Fruit fly (Drosophila melanogaster): ENCODE data around the gene CG5984.

CG5984 gene

DNA sequence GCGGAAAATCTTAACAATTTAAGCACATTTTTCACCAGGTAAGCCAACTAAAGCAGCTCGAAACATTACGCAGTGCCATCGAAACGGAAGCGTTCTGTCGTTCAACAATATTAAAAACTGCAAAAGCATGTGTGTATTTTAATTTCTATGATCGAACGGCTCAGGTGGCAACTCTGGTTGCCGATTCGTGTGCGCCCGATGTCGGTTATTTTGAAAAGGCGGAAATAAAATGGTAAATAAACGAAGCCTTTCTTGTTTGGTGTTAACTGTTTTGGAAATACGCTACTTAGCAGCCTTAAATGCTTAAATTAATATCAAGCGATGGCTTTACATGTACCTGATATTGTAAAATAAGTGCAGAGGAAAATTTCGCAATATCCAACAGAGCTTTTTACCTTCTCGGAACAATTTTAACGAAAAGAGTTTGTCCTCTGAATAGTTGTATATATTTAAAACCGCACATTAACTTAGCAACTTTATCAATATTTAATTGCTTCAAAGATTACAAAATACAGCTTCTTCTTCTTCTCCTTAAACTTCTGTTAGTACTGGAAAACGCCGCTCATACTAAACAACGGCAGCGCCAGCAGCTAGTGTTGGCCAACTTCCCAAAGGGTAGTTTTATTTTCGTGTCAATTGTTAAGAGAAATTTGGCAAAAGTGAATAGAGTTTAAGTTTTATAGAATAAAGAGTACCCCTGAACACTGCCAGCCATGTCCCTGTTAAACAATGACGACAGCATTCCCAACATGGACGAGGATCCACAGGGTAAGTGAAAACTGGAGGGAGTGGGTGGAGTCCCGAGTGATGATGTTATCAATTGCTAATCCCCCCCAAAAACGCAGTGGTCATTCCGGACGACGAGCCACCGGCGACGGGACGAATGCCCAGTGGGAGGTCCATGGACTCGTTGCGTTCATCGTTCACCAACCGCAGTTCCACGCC is 25.6 kb upstream of the CG5984 start, which contains the start of gene CG5934 (continued):
- peak; percentile 34 for TF ChIP-seq CG18619 (GFP tag; optimal IDR thresholded peaks at IDR 0.05)
- TF ChIP-seq Mes4 (GFP tag; optimal IDR thresholded peaks at IDR 0.05), result no peak
- TF ChIP-seq CG14860 (GFP tag; IDR thresholded peaks at IDR 0.05; ENCODE audit: partially characterized antibody), result no peak
- no peak for TF ChIP-seq CG12744 (GFP tag; optimal IDR thresholded peaks at IDR 0.05)
- peak; percentile 17 for TF ChIP-seq gro (GFP tag; optimal IDR thresholded peaks at IDR 0.05)
- no peak for TF ChIP-seq ato (GFP tag; IDR thresholded peaks at IDR 0.05; ENCODE audit: partially characterized antibody)
- no peak for TF ChIP-seq CG4328 (GFP tag; optimal IDR thresholded peaks at IDR 0.05)
- TF ChIP-seq grn (GFP tag; optimal IDR thresholded peaks at IDR 0.05), result peak; percentile 20
- TF ChIP-seq al (GFP tag; IDR thresholded peaks at IDR 0.05), result no peak
- no peak for TF ChIP-seq CG43689 (GFP tag; IDR thresholded peaks at IDR 0.05)
- no peak for TF ChIP-seq Atf6 (GFP tag; IDR thresholded peaks at IDR 0.05)
- TF ChIP-seq onecut (GFP tag; IDR thresholded peaks at IDR 0.05), result no peak
- TF ChIP-seq pan (optimal IDR thresholded peaks at IDR 0.05), result no peak
- peak in 1 of 2 experiments; percentile 26 for TF ChIP-seq pan (GFP tag; optimal IDR thresholded peaks at IDR 0.05 in 1 of 2, IDR thresholded peaks at IDR 0.05 in 1 of 2)
- peak; percentile 25 for TF ChIP-seq CG4282 (GFP tag; optimal IDR thresholded peaks at IDR 0.05)
- TF ChIP-seq CG33213 (GFP tag; optimal IDR thresholded peaks at IDR 0.05), result peak; percentile 53
- TF ChIP-seq CG9609 (GFP tag; optimal IDR thresholded peaks at IDR 0.05), result no peak
- no peak for TF ChIP-seq cato (GFP tag; optimal IDR thresholded peaks at IDR 0.05; ENCODE audit: borderline replicate concordance)
- no peak for TF ChIP-seq CG11695 (GFP tag; IDR thresholded peaks at IDR 0.05)
- no peak for TF ChIP-seq Dfd (GFP tag; optimal IDR thresholded peaks at IDR 0.05)
- no peak for TF ChIP-seq org-1 (GFP tag; optimal IDR thresholded peaks at IDR 0.05)
- TF ChIP-seq dysf (GFP tag; IDR thresholded peaks at IDR 0.05), result 0 out of 3 replicates have a peak, but pooled peaks have one; percentile 20
- TF ChIP-seq CG13775 (GFP tag; optimal IDR thresholded peaks at IDR 0.05), result peak; percentile 10
- TF ChIP-seq crc (GFP tag; optimal IDR thresholded peaks at IDR 0.05), result no peak
- TF ChIP-seq ham (GFP tag; IDR thresholded peaks at IDR 0.05), result no peak
- TF ChIP-seq ttk (GFP tag; IDR thresholded peaks at IDR 0.05), result peak; percentile 48; the same call in 1 of the 2 replicates
- peak; percentile 27; the same call in 1 of the 3 replicates for TF ChIP-seq Aef1 (GFP tag; IDR thresholded peaks at IDR 0.05)
- TF ChIP-seq CG1647 (GFP tag; optimal IDR thresholded peaks at IDR 0.05), result peak; percentile 61
- TF ChIP-seq CG4617 (GFP tag; optimal IDR thresholded peaks at IDR 0.05; ENCODE audit: borderline replicate concordance), result peak; percentile 66
- no peak for TF ChIP-seq Neu2 (GFP tag; optimal IDR thresholded peaks at IDR 0.05; ENCODE audit: borderline replicate concordance)
- TF ChIP-seq ara (GFP tag; IDR thresholded peaks at IDR 0.05), result no peak
- TF ChIP-seq Ets97D (GFP tag; optimal IDR thresholded peaks at IDR 0.05), result peak; percentile 70
- TF ChIP-seq NC2α (GFP tag; optimal IDR thresholded peaks at IDR 0.05), result peak; percentile 8
- peak; percentile 54; the same call in 1 of the 3 replicates for TF ChIP-seq Opbp (GFP tag; IDR thresholded peaks at IDR 0.05; ENCODE audit: partially characterized antibody)
- TF ChIP-seq CG13287 (GFP tag; IDR thresholded peaks at IDR 0.05; ENCODE audit: partially characterized antibody), result peak; percentile 24
- TF ChIP-seq nerfin-2 (GFP tag; IDR thresholded peaks at IDR 0.05; ENCODE audit: partially characterized antibody), result no peak
- TF ChIP-seq CG17802 (tag; optimal IDR thresholded peaks at IDR 0.05), result peak; percentile 3
- TF ChIP-seq Fer2 (tag; optimal IDR thresholded peaks at IDR 0.05), result peak; percentile 30
- no peak for TF ChIP-seq CG6765 (GFP tag; optimal IDR thresholded peaks at IDR 0.05)
- TF ChIP-seq lilli (GFP tag; optimal IDR thresholded peaks at IDR 0.05), result peak; percentile 44
- no peak for TF ChIP-seq sima (GFP tag; optimal IDR thresholded peaks at IDR 0.05)
- no peak for TF ChIP-seq CG32772 (GFP tag; IDR thresholded peaks at IDR 0.05)
- peak; percentile 67 for TF ChIP-seq zfh2 (GFP tag; optimal IDR thresholded peaks at IDR 0.05)
- TF ChIP-seq Camta (GFP tag; optimal IDR thresholded peaks at IDR 0.05), result no peak
- TF ChIP-seq NfI (GFP tag; optimal IDR thresholded peaks at IDR 0.05), result peak; percentile 47
- TF ChIP-seq CG8388 (GFP tag; optimal IDR thresholded peaks at IDR 0.05), result peak; percentile 2
- TF ChIP-seq hkb (optimal IDR thresholded peaks at IDR 0.05), result no peak
- TF ChIP-seq hkb (GFP tag; IDR thresholded peaks at IDR 0.05), result no peak
- TF ChIP-seq BEAF-32 (GFP tag; optimal IDR thresholded peaks at IDR 0.05), result peak; percentile 38
